Fruit fly (Drosophila melanogaster) whole organism, embryonic: Measurements from ENCODE around the gene CG10140.

Experiments
- Abd-B ChIP-seq: fragments of 200-800 bp; sonication (Bioruptor generic); optimal IDR thresholded peaks from 2 replicates; lab custom pipeline; 2018; ENCODE audit warnings: missing biosample characterization, mild to moderate bottlenecking, missing genetic modification characterization, moderate library complexity
- B-H1 ChIP-seq: fragments of 200-800 bp; sonication (Bioruptor generic); IDR thresholded peaks from 3 replicates; pipeline ENCODE4 v1.3.6; 2022; ENCODE audit warnings: missing biosample characterization, missing genetic modification characterization
- Bgb ChIP-seq: fragments of 200-800 bp; sonication (Bioruptor generic); IDR thresholded peaks from 2 replicates; pipeline ENCODE4 v1.3.6; 2022; ENCODE audit warnings: missing biosample characterization, missing genetic modification characterization; ENCODE audit not compliant: partially characterized antibody
- CG10366 ChIP-seq: fragments of 200-800 bp; sonication (Bioruptor generic); IDR thresholded peaks from 2 replicates; pipeline ENCODE4 v1.3.6; 2022; ENCODE audit warnings: missing biosample characterization, missing genetic modification characterization
- CG12769 ChIP-seq: fragments of 200-800 bp; sonication (Bioruptor generic); optimal IDR thresholded peaks from 2 replicates; lab custom pipeline; 2019; ENCODE audit warnings: missing biosample characterization, mild to moderate bottlenecking, missing genetic modification characterization, moderate library complexity
- CG12942 ChIP-seq: fragments of 200-800 bp; sonication (Bioruptor generic); optimal IDR thresholded peaks from 3 replicates; lab custom pipeline; 2016; ENCODE audit warnings: missing biosample characterization, missing genetic modification characterization
- CG14441 ChIP-seq: fragments of 200-800 bp; sonication (Bioruptor generic); IDR thresholded peaks from 2 replicates; pipeline ENCODE4 v1.3.6; 2022; ENCODE audit warnings: missing biosample characterization, missing genetic modification characterization
- CG15514 ChIP-seq: fragments of 200-800 bp; sonication (Bioruptor generic); optimal IDR thresholded peaks from 3 replicates; lab custom pipeline; 2017; ENCODE audit warnings: missing biosample characterization, missing genetic modification characterization, mild to moderate bottlenecking, moderate library complexity, missing genetic modification reagents
- CG17829 ChIP-seq: fragments of 200-800 bp; optimal IDR thresholded peaks from 2 replicates; lab custom pipeline; 2019; ENCODE audit warnings: missing biosample characterization, mild to moderate bottlenecking, missing genetic modification characterization, moderate library complexity
- CG18476 ChIP-seq: fragments of 200-800 bp; sonication (Bioruptor generic); optimal IDR thresholded peaks from 2 replicates; lab custom pipeline; 2016; ENCODE audit warnings: missing biosample characterization, mild to moderate bottlenecking, missing genetic modification characterization
- CG18619 ChIP-seq: fragments of 200-800 bp; sonication (Bioruptor generic); optimal IDR thresholded peaks from 3 replicates; lab custom pipeline; 2017; ENCODE audit warnings: missing biosample characterization, mild to moderate bottlenecking, missing genetic modification characterization
- CG2116 ChIP-seq: fragments of 200-800 bp; sonication (Bioruptor generic); optimal IDR thresholded peaks from 3 replicates; lab custom pipeline; 2018; ENCODE audit warnings: missing biosample characterization, mild to moderate bottlenecking, missing genetic modification characterization
- CG2129 ChIP-seq: fragments of 200-800 bp; sonication (Bioruptor generic); IDR thresholded peaks from 2 replicates; pipeline ENCODE4 v1.3.6; 2022; ENCODE audit warnings: missing biosample characterization, missing genetic modification characterization; ENCODE audit not compliant: partially characterized antibody
- CG2202 ChIP-seq: fragments of 200-800 bp; sonication (Bioruptor generic); optimal IDR thresholded peaks from 2 replicates; lab custom pipeline; 2018; ENCODE audit warnings: missing biosample characterization, mild to moderate bottlenecking, missing genetic modification characterization
- CG2889 ChIP-seq: fragments of 200-800 bp; sonication (Bioruptor generic); IDR thresholded peaks from 3 replicates; pipeline ENCODE4 v1.3.6; 2022; ENCODE audit warnings: missing biosample characterization, missing genetic modification characterization
- CG31224 ChIP-seq: fragments of 200-800 bp; sonication (Bioruptor generic); IDR thresholded peaks from 2 replicates; pipeline ENCODE4 v1.3.6; 2022; ENCODE audit warnings: missing biosample characterization, missing genetic modification characterization
- CG3281 ChIP-seq: fragments of 200-800 bp; sonication (Bioruptor generic); optimal IDR thresholded peaks from 3 replicates; lab custom pipeline; 2017; ENCODE audit warnings: missing biosample characterization, mild to moderate bottlenecking, missing genetic modification characterization
- CG3995 ChIP-seq: fragments of 200-800 bp; sonication (Bioruptor generic); optimal IDR thresholded peaks from 3 replicates; lab custom pipeline; 2016; ENCODE audit warnings: missing biosample characterization, missing genetic modification characterization
- CG4360 ChIP-seq: fragments of 200-800 bp; sonication (Bioruptor generic); IDR thresholded peaks from 2 replicates; pipeline ENCODE4 v1.3.6; 2022; ENCODE audit warnings: missing biosample characterization, missing genetic modification characterization
- CG4820 ChIP-seq: fragments of 200-800 bp; sonication (Bioruptor generic); optimal IDR thresholded peaks from 3 replicates; lab custom pipeline; 2016; ENCODE audit warnings: missing biosample characterization, missing genetic modification characterization
- CG7928 ChIP-seq: fragments of 200-800 bp; sonication (Bioruptor generic); optimal IDR thresholded peaks from 2 replicates; lab custom pipeline; 2017; ENCODE audit warnings: missing biosample characterization, mild to moderate bottlenecking, missing genetic modification characterization
- CG8478 ChIP-seq: fragments of >200 bp; optimal IDR thresholded peaks from 2 replicates; lab custom pipeline; 2018
- CG9797 ChIP-seq: fragments of 200-800 bp; sonication (Bioruptor generic); optimal IDR thresholded peaks from 3 replicates; lab custom pipeline; 2018; ENCODE audit warnings: missing biosample characterization, mild to moderate bottlenecking, missing genetic modification characterization
- CG9817 ChIP-seq: fragments of 200-800 bp; sonication (Bioruptor generic); optimal IDR thresholded peaks from 2 replicates; lab custom pipeline; 2018; ENCODE audit warnings: missing biosample characterization, mild to moderate bottlenecking, missing genetic modification characterization, moderate library complexity
- Dfd ChIP-seq, 2 experiments: fragments of >200 bp; optimal IDR thresholded peaks; 2 replicates each; lab custom pipeline; 2017; ENCODE audit warnings: missing biosample characterization in 2 of 2, missing genetic modification characterization in 2 of 2
- Doc3 ChIP-seq: fragments of 200-800 bp; sonication (Bioruptor generic); IDR thresholded peaks from 3 replicates; pipeline ENCODE4 v1.3.6; 2022; ENCODE audit warnings: missing biosample characterization, missing genetic modification characterization; ENCODE audit not compliant: partially characterized antibody
- Fer1 ChIP-seq: fragments of 200-800 bp; sonication (Bioruptor generic); optimal IDR thresholded peaks from 2 replicates; lab custom pipeline; 2017; ENCODE audit warnings: missing biosample characterization, mild to moderate bottlenecking, missing genetic modification characterization
- Gsc ChIP-seq: fragments of 200-800 bp; sonication (Bioruptor generic); IDR thresholded peaks from 2 replicates; pipeline ENCODE4 v1.3.6; 2022; ENCODE audit warnings: missing biosample characterization, missing genetic modification characterization
- Jarid2 ChIP-seq: fragments of 200-800 bp; sonication (Bioruptor generic); optimal IDR thresholded peaks from 3 replicates; lab custom pipeline; 2017; ENCODE audit warnings: mild to moderate bottlenecking, missing biosample characterization, missing genetic modification reagents, missing genetic modification characterization
- Lhr ChIP-seq: fragments of 200-800 bp; sonication (Bioruptor generic); optimal IDR thresholded peaks from 3 replicates; lab custom pipeline; 2017; ENCODE audit warnings: mild to moderate bottlenecking, missing biosample characterization, missing genetic modification reagents, missing genetic modification characterization
- MESR4 ChIP-seq: fragments of 200-800 bp; sonication (Bioruptor generic); optimal IDR thresholded peaks from 2 replicates; lab custom pipeline; 2018; ENCODE audit warnings: missing biosample characterization, mild to moderate bottlenecking, missing genetic modification characterization, moderate library complexity
- NC2β ChIP-seq: fragments of 200-800 bp; sonication (Bioruptor generic); optimal IDR thresholded peaks from 2 replicates; lab custom pipeline; 2016; ENCODE audit warnings: missing biosample characterization, missing genetic modification characterization
- Poxn ChIP-seq: fragments of 200-800 bp; sonication (Bioruptor generic); IDR thresholded peaks from 2 replicates; pipeline ENCODE4 v1.3.6; 2022; ENCODE audit warnings: missing biosample characterization, missing genetic modification characterization
- ac ChIP-seq: fragments of 200-800 bp; sonication (Bioruptor generic); optimal IDR thresholded peaks from 3 replicates; lab custom pipeline; 2017; ENCODE audit warnings: missing biosample characterization, mild to moderate bottlenecking, missing genetic modification characterization
- al ChIP-seq: fragments of 200-800 bp; sonication (Bioruptor generic); IDR thresholded peaks from 2 replicates; pipeline ENCODE4 v1.3.6; 2022; ENCODE audit warnings: missing biosample characterization, missing genetic modification characterization
- bigmax ChIP-seq: fragments of 200-800 bp; sonication (Bioruptor generic); optimal IDR thresholded peaks from 2 replicates; lab custom pipeline; 2018; ENCODE audit warnings: missing biosample characterization, mild to moderate bottlenecking, missing genetic modification characterization
- cato ChIP-seq: fragments of 200-800 bp; sonication (Bioruptor generic); optimal IDR thresholded peaks from 2 replicates; lab custom pipeline; 2016; ENCODE audit warnings: missing biosample characterization, missing genetic modification characterization, borderline replicate concordance
- cwo ChIP-seq: fragments of 200-800 bp; sonication (Bioruptor generic); optimal IDR thresholded peaks from 3 replicates; lab custom pipeline; 2017; ENCODE audit warnings: missing biosample characterization, missing genetic modification characterization, mild to moderate bottlenecking, moderate library complexity, missing genetic modification reagents
- gfzf ChIP-seq: fragments of 200-800 bp; sonication (Bioruptor generic); optimal IDR thresholded peaks from 2 replicates; lab custom pipeline; 2016; ENCODE audit warnings: missing biosample characterization, mild to moderate bottlenecking, missing genetic modification characterization, moderate library complexity
- grn ChIP-seq: fragments of 200-800 bp; sonication (Bioruptor generic); optimal IDR thresholded peaks from 3 replicates; lab custom pipeline; 2017; ENCODE audit warnings: missing biosample characterization, missing genetic modification characterization
- hth ChIP-seq: fragments of >200 bp; optimal IDR thresholded peaks from 2 replicates; lab custom pipeline; 2017; ENCODE audit warnings: inconsistent platforms
- nau ChIP-seq: fragments of 200-800 bp; sonication (Bioruptor generic); optimal IDR thresholded peaks from 3 replicates; lab custom pipeline; 2017; ENCODE audit warnings: missing biosample characterization, mild to moderate bottlenecking, missing genetic modification characterization, missing genetic modification reagents
- nerfin-2 ChIP-seq: fragments of 200-800 bp; sonication (Bioruptor generic); IDR thresholded peaks from 2 replicates; pipeline ENCODE4 v1.3.6; 2022; ENCODE audit warnings: missing biosample characterization, missing genetic modification characterization; ENCODE audit not compliant: partially characterized antibody
- nmo ChIP-seq: fragments of 200-800 bp; sonication (Bioruptor generic); optimal IDR thresholded peaks from 2 replicates; lab custom pipeline; 2018; ENCODE audit warnings: missing biosample characterization, mild to moderate bottlenecking, missing genetic modification characterization, moderate library complexity
- p53 ChIP-seq: fragments of 200-800 bp; sonication (Bioruptor generic); optimal IDR thresholded peaks from 2 replicates; lab custom pipeline; 2016; ENCODE audit warnings: missing biosample characterization, missing genetic modification characterization
- pfk ChIP-seq: fragments of 200-800 bp; sonication (Bioruptor generic); optimal IDR thresholded peaks from 2 replicates; lab custom pipeline; 2018; ENCODE audit warnings: missing biosample characterization, mild to moderate bottlenecking, missing genetic modification characterization, moderate library complexity
- psq ChIP-seq: fragments of 200-800 bp; sonication (Bioruptor generic); optimal IDR thresholded peaks from 2 replicates; lab custom pipeline; 2017; ENCODE audit warnings: missing biosample characterization, missing genetic modification characterization
- schlank ChIP-seq: fragments of 200-800 bp; sonication (Bioruptor generic); optimal IDR thresholded peaks from 2 replicates; lab custom pipeline; 2018; ENCODE audit warnings: missing biosample characterization, mild to moderate bottlenecking, missing genetic modification characterization
- scrt ChIP-seq: fragments of 200-800 bp; sonication (Bioruptor generic); optimal IDR thresholded peaks from 2 replicates; lab custom pipeline; 2018; ENCODE audit warnings: missing biosample characterization, mild to moderate bottlenecking, missing genetic modification characterization, moderate library complexity
- sob ChIP-seq: fragments of 200-800 bp; sonication (Bioruptor generic); IDR thresholded peaks from 2 replicates; pipeline ENCODE4 v1.3.6; 2022; ENCODE audit warnings: missing biosample characterization, missing genetic modification characterization
- sqz ChIP-seq: fragments of 200-800 bp; sonication (Bioruptor generic); optimal IDR thresholded peaks from 3 replicates; lab custom pipeline; 2018; ENCODE audit warnings: missing biosample characterization, mild to moderate bottlenecking, missing genetic modification characterization
- ttk ChIP-seq: fragments of 200-800 bp; sonication (Bioruptor generic); IDR thresholded peaks from 2 replicates; pipeline ENCODE4 v2.1.2; 2022; ENCODE audit warnings: missing biosample characterization, missing genetic modification characterization

Gene CG10140

dm6 chr3L:13442400-13442799, 2.1 kb upstream of the CG10140 start, which contains the start of gene cmb (continued):
- TF ChIP-seq pfk (GFP tag; lab: Kevin White, UChicago) (no peak), CG10366 (GFP tag; lab: Robert Waterston, UW) (no peak), sob (GFP tag; lab: Robert Waterston, UW) (no peak), cato (no peak), Doc3 (GFP tag; lab: Robert Waterston, UW) (no peak), nau (no peak), Gsc (GFP tag; lab: Robert Waterston, UW) (no peak), CG31224 (no peak), CG15514 (GFP tag; lab: Kevin White, UChicago) (peak; percentile 46), Poxn (GFP tag; lab: Robert Waterston, UW) (no peak), CG8478 (no peak), nerfin-2 (GFP tag; lab: Robert Waterston, UW) (no peak), CG14441 (GFP tag; lab: Robert Waterston, UW) (no peak), al (GFP tag; lab: Robert Waterston, UW) (no peak), CG3281 (GFP tag; lab: Kevin White, UChicago) (peak; percentile 52), CG2889 (no peak), MESR4 (GFP tag; lab: Kevin White, UChicago) (peak; percentile 42), schlank (tag; lab: Kevin White, UChicago) (no peak), CG18476 (GFP tag; lab: Kevin White, UChicago) (no peak), CG3995 (no peak), CG4360 (0 out of 2 replicates have a peak, but pooled peaks have one; percentile 18), CG9817 (no peak), Abd-B (no peak), CG4820 (GFP tag; lab: Kevin White, UChicago) (no peak), Lhr (GFP tag; lab: Kevin White, UChicago) (peak; percentile 17), Jarid2 (GFP tag; lab: Kevin White, UChicago) (no peak), NC2β (GFP tag; lab: Kevin White, UChicago) (no peak), hth (lab: Kevin White, UChicago) (no peak), scrt (GFP tag; lab: Kevin White, UChicago) (no peak), CG18619 (GFP tag; lab: Kevin White, UChicago) (no peak), Fer1 (GFP tag; lab: Kevin White, UChicago) (no peak), p53 (GFP tag; lab: Kevin White, UChicago) (no peak), CG12769 (no peak), psq (GFP tag; lab: Kevin White, UChicago) (no peak), CG2116 (GFP tag; lab: Kevin White, UChicago) (peak; percentile 18), CG12942 (GFP tag; lab: Kevin White, UChicago) (no peak), Bgb (no peak), gfzf (GFP tag; lab: Kevin White, UChicago) (peak; percentile 55), cwo (GFP tag; lab: Kevin White, UChicago) (no peak), bigmax (GFP tag; lab: Kevin White, UChicago) (no peak), sqz (GFP tag; lab: Kevin White, UChicago) (peak; percentile 88), B-H1 (GFP tag; lab: Robert Waterston, UW) (no peak), grn (GFP tag; lab: Kevin White, UChicago) (no peak), CG2202 (tag; lab: Kevin White, UChicago) (no peak), CG9797 (GFP tag; lab: Kevin White, UChicago) (peak; percentile 69), ac (GFP tag; lab: Kevin White, UChicago) (no peak), nmo (GFP tag; lab: Kevin White, UChicago) (peak; percentile 8), ttk (no peak), CG2129 (GFP tag; lab: Robert Waterston, UW) (no peak), Dfd (GFP tag; optimal IDR thresholded peaks at IDR 0.05; lab: Kevin White, UChicago) (no peak), CG17829 (tag; lab: Kevin White, UChicago) (peak; percentile 38), CG7928 (GFP tag; lab: Kevin White, UChicago) (peak; percentile 94)
